Worm (Caenorhabditis elegans) whole organism, early embryonic: Measurements from ENCODE around the gene gly-10.
A peak's percentile ranks its signal among the peaks of the same experiment; 100 is the strongest.

Source experiments
- B0310.2 ChIP-seq: sonication (generic microtip); optimal IDR thresholded peaks from 2 replicates; lab custom pipeline; 2016; ENCODE audit warnings: mild to moderate bottlenecking, missing genetic modification characterization, missing compliant biosample characterization
- F13C5.2 ChIP-seq: sonication (generic microtip); optimal IDR thresholded peaks from 2 replicates; lab custom pipeline; 2017; ENCODE audit warnings: mild to moderate bottlenecking, missing genetic modification characterization, inconsistent platforms, missing compliant biosample characterization
- aly-1 ChIP-seq: sonication (generic microtip); optimal IDR thresholded peaks from 2 replicates; lab custom pipeline; 2016; ENCODE audit warnings: missing genetic modification characterization, missing compliant biosample characterization
- ama-1 ChIP-seq: fragments of 150-350 bp; optimal IDR thresholded peaks from 2 replicates; lab custom pipeline; 2014
- ceh-13 ChIP-seq: fragments of 200-800 bp; sonication (Bioruptor generic); optimal IDR thresholded peaks from 2 replicates; lab custom pipeline; 2018; ENCODE audit warnings: mild to moderate bottlenecking, missing genetic modification characterization, missing compliant biosample characterization
- ceh-36 ChIP-seq: sonication (generic microtip); optimal IDR thresholded peaks from 2 replicates; lab custom pipeline; 2016; ENCODE audit warnings: missing genetic modification characterization, inconsistent platforms, missing compliant biosample characterization
- ets-7 ChIP-seq: sonication (generic microtip); optimal IDR thresholded peaks from 2 replicates; lab custom pipeline; 2016; ENCODE audit warnings: missing genotype, missing genetic modification characterization, missing compliant biosample characterization
- flt-1 ChIP-seq: fragments of 200-800 bp; sonication (Bioruptor generic); IDR thresholded peaks from 2 replicates; pipeline ENCODE4 v1.3.6; 2022; ENCODE audit warnings: missing genetic modification characterization, missing compliant biosample characterization
- hmbx-1 ChIP-seq: sonication (generic microtip); optimal IDR thresholded peaks from 2 replicates; lab custom pipeline; 2016; ENCODE audit warnings: mild to moderate bottlenecking, missing genetic modification characterization, missing compliant biosample characterization
- hmg-4 ChIP-seq: fragments of 200-800 bp; sonication (Bioruptor generic); optimal IDR thresholded peaks from 2 replicates; lab custom pipeline; 2018; ENCODE audit warnings: mild to moderate bottlenecking, missing genetic modification characterization, missing compliant biosample characterization
- hnd-1 ChIP-seq: sonication (generic microtip); optimal IDR thresholded peaks from 2 replicates; lab custom pipeline; 2016; ENCODE audit warnings: missing genetic modification characterization, missing compliant biosample characterization
- pes-1 ChIP-seq: fragments of 200-800 bp; sonication (Bioruptor generic); IDR thresholded peaks from 2 replicates; pipeline ENCODE4 v1.3.6; 2022; ENCODE audit warnings: missing genetic modification reagents, missing genetic modification characterization, missing compliant biosample characterization
- scrt-1 ChIP-seq: fragments of 200-800 bp; sonication (Bioruptor generic); IDR thresholded peaks from 2 replicates; pipeline ENCODE4 v1.3.6; 2022; ENCODE audit warnings: missing genetic modification characterization, missing compliant biosample characterization
- sea-1 ChIP-seq: fragments of 200-800 bp; sonication (Bioruptor generic); conservative IDR thresholded peaks from 2 replicates; pipeline ENCODE4 v1.3.6; 2022; ENCODE audit warnings: missing genetic modification characterization, missing compliant biosample characterization
- tbx-11 ChIP-seq: fragments of 200-800 bp; sonication (Bioruptor generic); IDR thresholded peaks from 2 replicates; pipeline ENCODE4 v1.3.6; 2022; ENCODE audit warnings: missing genetic modification characterization, missing compliant biosample characterization
- tbx-37 ChIP-seq: fragments of 200-800 bp; sonication (Bioruptor generic); conservative IDR thresholded peaks from 2 replicates; pipeline ENCODE4 v1.3.6; 2022; ENCODE audit warnings: missing genetic modification reagents, missing genetic modification characterization, missing compliant biosample characterization
- tra-4 ChIP-seq: sonication (generic microtip); optimal IDR thresholded peaks from 2 replicates; lab custom pipeline; 2017; ENCODE audit warnings: missing genetic modification characterization, missing compliant biosample characterization

gly-10 gene

ce11 chrIV:13763449-13763848 is 15.4 kb upstream of the gly-10 start:
- TF ChIP-seq scrt-1 (GFP tag; lab: Robert Waterston, UW) (no peak), tbx-37 (GFP tag; lab: Robert Waterston, UW) (no peak), pes-1 (GFP tag; lab: Robert Waterston, UW) (no peak), aly-1 (no peak), B0310.2 (no peak)

ce11 chrIV:13764708-13765107 is 14.2 kb upstream of the gly-10 start:
- no peak for TF ChIP-seq hmg-4 (GFP tag; lab: Kevin White, UChicago)
- TF ChIP-seq hnd-1 (tag; lab: Kevin White, UChicago), result no peak
- no peak for TF ChIP-seq scrt-1 (GFP tag; lab: Robert Waterston, UW)
- no peak for TF ChIP-seq tbx-11
- no peak for TF ChIP-seq flt-1 (GFP tag; lab: Robert Waterston, UW)
- no peak for TF ChIP-seq ceh-13 (GFP tag; lab: Kevin White, UChicago)
- no peak for TF ChIP-seq B0310.2
- TF ChIP-seq tra-4 (tag; lab: Kevin White, UChicago), result no peak

- TF ChIP-seq hmbx-1 (tag; lab: Kevin White, UChicago), result no peak
- TF ChIP-seq ceh-36 (tag; lab: Kevin White, UChicago), result no peak
- no peak for TF ChIP-seq hnd-1 (tag; lab: Kevin White, UChicago)
- no peak for TF ChIP-seq scrt-1 (GFP tag; lab: Robert Waterston, UW)
- no peak for TF ChIP-seq aly-1
- TF ChIP-seq hmg-4 (GFP tag; lab: Kevin White, UChicago), result no peak
- TF ChIP-seq sea-1, result no peak
- no peak for TF ChIP-seq B0310.2
- no peak for TF ChIP-seq F13C5.2 (tag; lab: Kevin White, UChicago)
- TF ChIP-seq flt-1 (GFP tag; lab: Robert Waterston, UW), result no peak
- TF ChIP-seq ama-1 (lab: Kevin White, UChicago), result no peak
- TF ChIP-seq ceh-13 (GFP tag; lab: Kevin White, UChicago), result no peak
- no peak for TF ChIP-seq pes-1 (GFP tag; lab: Robert Waterston, UW)
- TF ChIP-seq tbx-11, result no peak
- TF ChIP-seq ets-7 (tag; lab: Kevin White, UChicago), result no peak
- no peak for TF ChIP-seq tbx-37 (GFP tag; lab: Robert Waterston, UW)
Measured at ce11 chrIV:13774578-13774977, 4.3 kb upstream of the gly-10 start, which contains the start of gene Y45F10D.2. Gene Y45F10D.2 (minus strand): TSS chrIV:13774678.

ce11 chrIV:13776115-13776514 is 2.8 kb upstream of the gly-10 start, which contains the start of gene Y45F10D.16:
Gene Y45F10D.16 (plus strand): TSS chrIV:13776415.
- no peak for TF ChIP-seq ceh-36 (tag; lab: Kevin White, UChicago)
- TF ChIP-seq aly-1, result no peak
- no peak for TF ChIP-seq hmbx-1 (tag; lab: Kevin White, UChicago)
- TF ChIP-seq tbx-11, result no peak
- TF ChIP-seq hmg-4 (GFP tag; lab: Kevin White, UChicago), result no peak
- no peak for TF ChIP-seq hnd-1 (tag; lab: Kevin White, UChicago)
- TF ChIP-seq B0310.2, result no peak
- no peak for TF ChIP-seq ama-1 (lab: Kevin White, UChicago)
- TF ChIP-seq scrt-1 (GFP tag; lab: Robert Waterston, UW), result no peak
- no peak for TF ChIP-seq pes-1 (GFP tag; lab: Robert Waterston, UW)

ce11 chrIV:13776745-13777144 is 2.2 kb upstream of the gly-10 start:
- TF ChIP-seq ceh-36 (tag; lab: Kevin White, UChicago) (no peak), ets-7 (tag; lab: Kevin White, UChicago) (no peak), ama-1 (lab: Kevin White, UChicago) (no peak), sea-1 (no peak), flt-1 (GFP tag; lab: Robert Waterston, UW) (no peak), tra-4 (tag; lab: Kevin White, UChicago) (no peak), hmg-4 (GFP tag; lab: Kevin White, UChicago) (no peak)

ce11 chrIV:13777480-13777879 is 1.4 kb upstream of the gly-10 start, which contains the start of gene rpl-18:
Gene rpl-18 (plus strand): TSS chrIV:13777865.
- TF ChIP-seq sea-1 (no peak), F13C5.2 (tag; lab: Kevin White, UChicago) (peak; percentile 22)

- TF ChIP-seq pes-1 (GFP tag; lab: Robert Waterston, UW), result no peak
- TF ChIP-seq tbx-37 (GFP tag; lab: Robert Waterston, UW), result no peak
- TF ChIP-seq hnd-1 (tag; lab: Kevin White, UChicago), result no peak
- TF ChIP-seq flt-1 (GFP tag; lab: Robert Waterston, UW), result no peak
- TF ChIP-seq ceh-13 (GFP tag; lab: Kevin White, UChicago), result no peak
- no peak for TF ChIP-seq B0310.2
- no peak for TF ChIP-seq scrt-1 (GFP tag; lab: Robert Waterston, UW)
- no peak for TF ChIP-seq F13C5.2 (tag; lab: Kevin White, UChicago)
- no peak for TF ChIP-seq ama-1 (lab: Kevin White, UChicago)
- no peak for TF ChIP-seq ceh-36 (tag; lab: Kevin White, UChicago)
- TF ChIP-seq tra-4 (tag; lab: Kevin White, UChicago), result no peak
- TF ChIP-seq tbx-11, result no peak
Measured at ce11 chrIV:13782319-13782718, 3.4 kb downstream of the gly-10 start.

ce11 chrIV:13783237-13784012 is 4.5 kb downstream of the gly-10 start, which contains the start of gene iscu-1:
Gene iscu-1 (plus strand): TSS chrIV:13783962.
- TF ChIP-seq tbx-11 (no peak), sea-1 (no peak), hnd-1 (tag; lab: Kevin White, UChicago) (no peak), B0310.2 (no peak), tbx-37 (GFP tag; lab: Robert Waterston, UW) (no peak; the same call in 1 of the 2 replicates), hmg-4 (GFP tag; lab: Kevin White, UChicago) (no peak), tra-4 (tag; lab: Kevin White, UChicago) (no peak), scrt-1 (GFP tag; lab: Robert Waterston, UW) (no peak), flt-1 (GFP tag; lab: Robert Waterston, UW) (no peak), ama-1 (lab: Kevin White, UChicago) (no peak), aly-1 (no peak), F13C5.2 (tag; lab: Kevin White, UChicago) (no peak), ceh-13 (GFP tag; lab: Kevin White, UChicago) (no peak), ceh-36 (tag; lab: Kevin White, UChicago) (no peak), hmbx-1 (tag; lab: Kevin White, UChicago) (no peak), ets-7 (tag; lab: Kevin White, UChicago) (no peak), pes-1 (GFP tag; lab: Robert Waterston, UW) (no peak)
